Worm (Caenorhabditis elegans) whole organism, young adult: ENCODE results near the gene ZK938.10.

Source experiments
- B0019.2 ChIP-seq: fragments of 200-800 bp; sonication (Bioruptor generic); conservative IDR thresholded peaks from 2 replicates; pipeline ENCODE4 v1.3.6; 2022; ENCODE audit warnings: missing genetic modification reagents, missing genetic modification characterization, missing compliant biosample characterization
- B0336.3 ChIP-seq: fragments of 200-800 bp; sonication (Bioruptor generic); IDR thresholded peaks from 2 replicates; pipeline ENCODE4 v1.3.6; 2022; ENCODE audit warnings: missing genetic modification characterization, missing compliant biosample characterization
- D2030.7 ChIP-seq: fragments of 200-800 bp; sonication (Bioruptor generic); IDR thresholded peaks from 2 replicates; pipeline ENCODE4 v1.3.6; 2022; ENCODE audit warnings: missing genetic modification reagents, missing genetic modification characterization, missing compliant biosample characterization
- F10E7.11 ChIP-seq: sonication (generic microtip); optimal IDR thresholded peaks from 2 replicates; lab custom pipeline; 2017; ENCODE audit warnings: mild to moderate bottlenecking, missing genetic modification characterization, moderate library complexity, missing compliant biosample characterization
- F37B4.10 ChIP-seq: fragments of 200-800 bp; sonication (Bioruptor generic); IDR thresholded peaks from 2 replicates; pipeline ENCODE4 v1.3.6; 2022; ENCODE audit warnings: missing genetic modification characterization, missing compliant biosample characterization
- K11D2.4 ChIP-seq: fragments of 200-800 bp; sonication (Bioruptor generic); IDR thresholded peaks from 2 replicates; pipeline ENCODE4 v1.3.6; 2022; ENCODE audit warnings: missing genetic modification reagents, missing genetic modification characterization, missing compliant biosample characterization
- Y53G8AR.9 ChIP-seq: fragments of 200-800 bp; sonication (Bioruptor generic); conservative IDR thresholded peaks from 2 replicates; pipeline ENCODE4 v1.3.6; 2022; ENCODE audit warnings: missing genetic modification reagents, missing genetic modification characterization, missing compliant biosample characterization
- Y95B8A.8 ChIP-seq: fragments of 200-800 bp; sonication (Bioruptor generic); IDR thresholded peaks from 2 replicates; pipeline ENCODE4 v1.3.6; 2022; ENCODE audit warnings: missing genetic modification reagents, missing genetic modification characterization, missing compliant biosample characterization
- ZK185.1 ChIP-seq: sonication (generic microtip); optimal IDR thresholded peaks from 2 replicates; lab custom pipeline; 2016; ENCODE audit warnings: mild to moderate bottlenecking, missing genetic modification characterization, missing compliant biosample characterization; ENCODE audit not compliant: poor library complexity, severe bottlenecking
- ama-1 ChIP-seq, 3 experiments: fragments of 150-350 bp in 1 of 3; sonication (generic microtip) in 2 of 3; optimal IDR thresholded peaks; 2 replicates each; lab custom pipeline; 2014 to 2018; ENCODE audit warnings: missing biosample characterization in 2 of 3, missing genetic modification characterization in 2 of 3, missing genetic modification reagents in 2 of 3
- aptf-3 ChIP-seq: fragments of 200-800 bp; sonication (Bioruptor generic); IDR thresholded peaks from 2 replicates; pipeline ENCODE4 v1.3.6; 2022; ENCODE audit warnings: missing genetic modification characterization, missing compliant biosample characterization
- atf-7 ChIP-seq: sonication (generic microtip); optimal IDR thresholded peaks from 2 replicates; lab custom pipeline; 2017; ENCODE audit warnings: mild to moderate bottlenecking, missing genetic modification characterization, missing compliant biosample characterization
- attf-3 ChIP-seq: fragments of 200-800 bp; sonication (Bioruptor generic); conservative IDR thresholded peaks from 2 replicates; pipeline ENCODE4 v1.3.6; 2022; ENCODE audit warnings: missing genetic modification reagents, missing genetic modification characterization, missing compliant biosample characterization
- attf-5 ChIP-seq: fragments of 200-800 bp; sonication (Bioruptor generic); optimal IDR thresholded peaks from 2 replicates; lab custom pipeline; 2018; ENCODE audit warnings: mild to moderate bottlenecking, missing genetic modification characterization, missing compliant biosample characterization
- cebp-1 ChIP-seq, 2 experiments: fragments of 200-800 bp in 1 of 2; sonication (Bioruptor generic) in 1 of 2; sonication (generic microtip) in 1 of 2; IDR thresholded peaks in 1 of 2; optimal IDR thresholded peaks in 1 of 2; 2 replicates each; pipeline versions ENCODE4 v1.3.6 to Lab custom; 2017 to 2022; ENCODE audit warnings: missing compliant biosample characterization in 2 of 2, missing genetic modification characterization in 2 of 2, mild to moderate bottlenecking in 1 of 2, missing genetic modification reagents in 1 of 2, moderate library complexity in 1 of 2
- chd-7 ChIP-seq: sonication (generic microtip); optimal IDR thresholded peaks from 2 replicates; lab custom pipeline; 2016; ENCODE audit warnings: mild to moderate bottlenecking, missing genetic modification characterization, moderate library complexity, missing compliant biosample characterization
- fkh-3 ChIP-seq: sonication (generic microtip); optimal IDR thresholded peaks from 2 replicates; lab custom pipeline; 2016; ENCODE audit warnings: mild to moderate bottlenecking, missing genetic modification characterization, missing compliant biosample characterization
- him-1 ChIP-seq: sonication (generic microtip); optimal IDR thresholded peaks from 2 replicates; lab custom pipeline; 2016; ENCODE audit warnings: missing genotype, missing genetic modification reagents, missing genetic modification characterization, missing compliant biosample characterization
- lag-1 ChIP-seq: fragments of 200-800 bp; sonication (Bioruptor generic); IDR thresholded peaks from 2 replicates; pipeline ENCODE4 v1.3.6; 2022; ENCODE audit warnings: missing genetic modification reagents, missing genetic modification characterization, missing compliant biosample characterization
- let-526 ChIP-seq: fragments of 200-800 bp; sonication (Bioruptor generic); IDR thresholded peaks from 2 replicates; pipeline ENCODE4 v1.3.6; 2022; ENCODE audit warnings: missing genetic modification reagents, missing genetic modification characterization, missing compliant biosample characterization
- let-607 ChIP-seq, 2 experiments: fragments of 200-800 bp in 1 of 2; sonication (Bioruptor generic) in 1 of 2; sonication (generic microtip) in 1 of 2; optimal IDR thresholded peaks; 2 replicates each; lab custom pipeline; 2016 to 2018; ENCODE audit warnings: mild to moderate bottlenecking in 2 of 2, missing compliant biosample characterization in 2 of 2, missing genetic modification characterization in 2 of 2, moderate library complexity in 2 of 2, missing genotype in 1 of 2
- lir-1 ChIP-seq: fragments of 200-800 bp; sonication (Bioruptor generic); conservative IDR thresholded peaks from 2 replicates; pipeline ENCODE4 v1.3.6; 2022; ENCODE audit warnings: missing genetic modification reagents, missing genetic modification characterization, missing compliant biosample characterization
- madf-10 ChIP-seq: sonication (generic microtip); optimal IDR thresholded peaks from 2 replicates; lab custom pipeline; 2016; ENCODE audit warnings: mild to moderate bottlenecking, missing genetic modification characterization, missing compliant biosample characterization
- madf-3 ChIP-seq: fragments of 200-800 bp; sonication (Bioruptor generic); IDR thresholded peaks from 2 replicates; pipeline ENCODE4 v1.3.6; 2022; ENCODE audit warnings: missing genetic modification reagents, missing genetic modification characterization, missing compliant biosample characterization
- nfya-1 ChIP-seq: sonication (generic microtip); optimal IDR thresholded peaks from 2 replicates; lab custom pipeline; 2017; ENCODE audit warnings: antibody characterized with exemption, missing compliant biosample characterization, missing genetic modification characterization, borderline replicate concordance; ENCODE audit not compliant: insufficient read depth
- nfya-2 ChIP-seq: fragments of 200-800 bp; sonication (Bioruptor generic); IDR thresholded peaks from 2 replicates; pipeline ENCODE4 v1.3.6; 2022; ENCODE audit warnings: missing genetic modification reagents, missing genetic modification characterization, missing compliant biosample characterization
- nfyb-1 ChIP-seq: fragments of 200-800 bp; sonication (Bioruptor generic); IDR thresholded peaks from 2 replicates; pipeline ENCODE4 v1.3.6; 2022; ENCODE audit warnings: missing genetic modification reagents, missing genetic modification characterization, missing compliant biosample characterization
- nhr-120 ChIP-seq: fragments of 200-800 bp; sonication (Bioruptor generic); IDR thresholded peaks from 2 replicates; pipeline ENCODE4 v1.3.6; 2022; ENCODE audit warnings: missing genetic modification characterization, missing compliant biosample characterization
- nhr-27 ChIP-seq: fragments of 200-800 bp; sonication (Bioruptor generic); optimal IDR thresholded peaks from 2 replicates; lab custom pipeline; 2018; ENCODE audit warnings: mild to moderate bottlenecking, missing genetic modification characterization, moderate library complexity, missing compliant biosample characterization
- rec-8 ChIP-seq, 2 experiments: sonication (generic microtip); optimal IDR thresholded peaks; 2 replicates each; lab custom pipeline; 2016; ENCODE audit warnings: mild to moderate bottlenecking in 2 of 2, missing genetic modification characterization in 2 of 2, missing genetic modification reagents in 2 of 2, missing genotype in 2 of 2, missing biosample characterization in 1 of 2, missing compliant biosample characterization in 1 of 2, moderate library complexity in 1 of 2
- rpc-1 ChIP-seq, 2 experiments: fragments of 150-350 bp in 1 of 2; sonication (generic microtip) in 1 of 2; optimal IDR thresholded peaks; 2 replicates each; lab custom pipeline; 2014 to 2018; ENCODE audit warnings: missing biosample characterization in 1 of 2, missing genetic modification characterization in 1 of 2, missing genetic modification reagents in 1 of 2, missing genotype in 1 of 2
- sea-2 ChIP-seq: fragments of 200-800 bp; sonication (Bioruptor generic); IDR thresholded peaks from 2 replicates; pipeline ENCODE4 v1.3.6; 2022; ENCODE audit warnings: missing genetic modification characterization, missing compliant biosample characterization
- snpc-1.3 ChIP-seq: sonication (generic microtip); optimal IDR thresholded peaks from 2 replicates; lab custom pipeline; 2017; ENCODE audit warnings: missing genetic modification characterization, mild to moderate bottlenecking, missing compliant biosample characterization, antibody characterized with exemption, moderate library complexity, missing genotype, missing genetic modification reagents; ENCODE audit not compliant: insufficient read depth
- snpc-3.4 ChIP-seq: sonication (generic microtip); optimal IDR thresholded peaks from 2 replicates; lab custom pipeline; 2017; ENCODE audit warnings: missing genetic modification characterization, mild to moderate bottlenecking, missing compliant biosample characterization, antibody characterized with exemption, moderate library complexity, missing genotype, missing genetic modification reagents
- snpc-4 ChIP-seq, 5 experiments: fragments of 150-350 bp in 1 of 5; sonication (generic microtip) in 4 of 5; optimal IDR thresholded peaks; 2 replicates each; lab custom pipeline; 2014 to 2018; ENCODE audit warnings: missing genetic modification characterization in 5 of 5, missing biosample characterization in 3 of 5, antibody characterized with exemption in 2 of 5, mild to moderate bottlenecking in 2 of 5, missing compliant biosample characterization in 2 of 5, missing genotype in 2 of 5, moderate library complexity in 2 of 5, missing genetic modification reagents in 1 of 5
- zfh-2 ChIP-seq: fragments of 200-800 bp; sonication (Bioruptor generic); conservative IDR thresholded peaks from 2 replicates; pipeline ENCODE4 v1.3.6; 2022; ENCODE audit warnings: missing genetic modification reagents, missing genetic modification characterization, missing compliant biosample characterization
- ztf-18 ChIP-seq: sonication (generic microtip); optimal IDR thresholded peaks from 2 replicates; lab custom pipeline; 2016; ENCODE audit warnings: missing genotype, mild to moderate bottlenecking, missing genetic modification characterization, missing compliant biosample characterization
- ztf-22 ChIP-seq: fragments of 200-800 bp; sonication (Bioruptor generic); optimal IDR thresholded peaks from 2 replicates; lab custom pipeline; 2018; ENCODE audit warnings: mild to moderate bottlenecking, missing genetic modification characterization, moderate library complexity, missing compliant biosample characterization
- ztf-28 ChIP-seq: fragments of 200-800 bp; sonication (Bioruptor generic); IDR thresholded peaks from 2 replicates; pipeline ENCODE4 v1.3.6; 2022; ENCODE audit warnings: missing genetic modification reagents, missing genetic modification characterization, missing compliant biosample characterization

The ZK938.10 gene

DNA sequence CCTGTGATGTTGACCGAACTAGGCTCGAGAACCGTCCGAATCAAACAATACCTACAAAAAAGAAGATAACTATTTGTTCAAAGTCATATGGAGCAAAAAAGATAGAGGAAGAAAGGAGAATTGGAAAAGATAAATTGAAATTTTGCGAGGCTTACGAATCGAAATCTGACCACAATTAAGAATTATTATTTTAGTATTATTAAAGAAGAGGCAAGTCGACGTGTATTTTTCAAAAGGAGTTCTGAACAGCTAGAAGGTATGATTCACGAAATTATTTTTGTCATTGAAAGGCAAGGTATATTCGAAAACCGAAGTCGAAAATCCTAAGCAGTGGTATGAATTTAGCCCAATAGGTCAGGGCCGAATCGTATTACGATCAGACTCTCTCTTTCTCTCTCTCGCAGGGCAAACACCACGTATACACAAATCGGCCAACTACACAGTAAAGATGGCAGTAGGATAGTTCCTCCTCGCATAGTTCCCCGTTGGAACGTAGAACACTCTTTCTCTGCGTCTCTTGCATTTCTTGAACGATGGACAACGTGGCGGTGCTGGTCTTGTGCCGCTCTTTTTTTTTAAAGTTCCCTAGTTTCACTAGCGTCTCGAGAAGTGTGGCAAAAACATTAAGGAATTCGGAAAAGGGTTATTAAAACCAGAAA is 40.3 kb upstream of the ZK938.10 start, which contains the start of gene vgln-1 (continued):
- TF ChIP-seq let-607 (tag; optimal IDR thresholded peaks at IDR 0.05; lab: Kevin White, UChicago) (peak in 1 of 2 experiments; percentile 7), F10E7.11 (no peak), let-526 (GFP tag; lab: Robert Waterston, UW) (no peak), snpc-3.4 (tag; lab: Kevin White, UChicago) (no peak), B0336.3 (GFP tag; lab: Robert Waterston, UW) (no peak), nhr-27 (tag; lab: Kevin White, UChicago) (no peak)

DNA sequence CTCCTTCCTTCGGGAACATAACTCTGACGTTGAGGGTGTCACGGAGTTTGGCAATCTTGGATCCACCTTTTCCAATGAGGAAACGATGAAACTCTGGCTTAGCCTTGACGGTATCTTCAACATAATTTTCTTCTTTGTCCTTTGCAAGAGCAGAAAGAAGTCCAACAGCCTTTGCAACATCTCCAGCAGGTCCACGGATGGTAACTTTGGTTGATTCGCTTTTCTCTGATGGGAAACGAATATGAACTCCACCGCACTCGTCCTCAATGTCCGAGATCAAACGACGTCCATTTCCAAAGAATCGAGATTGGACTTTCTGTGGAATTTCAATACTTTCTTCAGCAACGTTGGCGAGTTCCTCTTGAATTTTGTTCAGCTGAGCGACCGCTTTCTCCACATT is 37.7 kb upstream of the ZK938.10 start:
- TF ChIP-seq sea-2 (GFP tag; lab: Robert Waterston, UW) (no peak), nfya-1 (tag; lab: Kevin White, UChicago) (no peak), snpc-4 (GFP tag; optimal IDR thresholded peaks at IDR 0.05; lab: Kevin White, UChicago) (no peak), snpc-4 (tag; optimal IDR thresholded peaks at IDR 0.05; lab: Kevin White, UChicago) (no peak)

DNA sequence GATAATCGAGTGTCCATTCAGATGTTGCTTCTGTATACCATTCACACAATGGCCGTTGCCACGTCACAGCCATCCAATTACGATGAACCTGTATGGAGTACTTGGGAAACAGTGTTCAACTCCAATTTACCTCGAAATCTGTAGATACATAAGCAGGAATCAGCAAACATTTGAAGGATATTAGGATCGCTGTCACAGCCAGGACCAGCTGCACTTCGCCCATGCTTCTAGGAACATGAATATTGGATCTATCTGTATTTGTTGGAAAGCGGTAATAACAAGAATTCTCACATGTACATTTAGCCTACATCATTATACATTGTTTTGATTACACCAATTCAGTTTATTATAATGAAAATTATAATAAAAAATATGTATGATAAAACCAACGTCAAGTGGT is 35.4 kb upstream of the ZK938.10 start, which contains the start of gene algn-8:
algn-8 (minus strand) TSS at position 227 of the 400 bp plus-strand sequence.
- TF ChIP-seq nhr-120 (GFP tag; lab: Robert Waterston, UW) (no peak), chd-7 (tag; lab: Kevin White, UChicago) (peak; percentile 45), ztf-18 (tag; lab: Kevin White, UChicago) (no peak), fkh-3 (tag; lab: Kevin White, UChicago) (no peak), cebp-1 (GFP tag; IDR thresholded peaks at IDR 0.05; lab: Robert Waterston, UW) (no peak), cebp-1 (tag; optimal IDR thresholded peaks at IDR 0.05; lab: Kevin White, UChicago) (no peak), nhr-27 (tag; lab: Kevin White, UChicago) (no peak), madf-10 (peak; percentile 9), Y53G8AR.9 (peak; percentile 71), nfya-2 (no peak), ztf-28 (GFP tag; lab: Robert Waterston, UW) (no peak), Y95B8A.8 (GFP tag; lab: Robert Waterston, UW) (no peak), attf-5 (GFP tag; lab: Kevin White, UChicago) (no peak), D2030.7 (GFP tag; lab: Robert Waterston, UW) (no peak), zfh-2 (no peak), him-1 (tag; lab: Kevin White, UChicago) (no peak), snpc-1.3 (no peak), aptf-3 (GFP tag; lab: Robert Waterston, UW) (0 out of 2 replicates have a peak, but pooled peaks have one; percentile 66), snpc-3.4 (tag; lab: Kevin White, UChicago) (no peak), B0336.3 (GFP tag; lab: Robert Waterston, UW) (peak; percentile 62), ZK185.1 (tag; lab: Kevin White, UChicago) (no peak), F37B4.10 (GFP tag; lab: Robert Waterston, UW) (no peak), ztf-22 (GFP tag; lab: Kevin White, UChicago) (no peak), nfyb-1 (GFP tag; lab: Robert Waterston, UW) (no peak), let-526 (GFP tag; lab: Robert Waterston, UW) (no peak), attf-3 (GFP tag; lab: Robert Waterston, UW) (no peak), lag-1 (GFP tag; lab: Robert Waterston, UW) (no peak), ama-1 (optimal IDR thresholded peaks at IDR 0.05; lab: Kevin White, UChicago) (no peak), ama-1 (GFP tag; optimal IDR thresholded peaks at IDR 0.05; lab: Kevin White, UChicago) (no peak), rec-8 (tag; optimal IDR thresholded peaks at IDR 0.05; lab: Kevin White, UChicago) (no peak), madf-3 (GFP tag; lab: Robert Waterston, UW) (0 out of 2 replicates have a peak, but pooled peaks have one; percentile 12), K11D2.4 (GFP tag; lab: Robert Waterston, UW) (no peak), rpc-1 (optimal IDR thresholded peaks at IDR 0.05; lab: Kevin White, UChicago) (no peak), rpc-1 (tag; optimal IDR thresholded peaks at IDR 0.05; lab: Kevin White, UChicago) (no peak), B0019.2 (no peak), lir-1 (GFP tag; lab: Robert Waterston, UW) (no peak), atf-7 (tag; lab: Kevin White, UChicago) (peak; percentile 45), nfya-1 (tag; lab: Kevin White, UChicago) (no peak), F10E7.11 (no peak)
